Fruit fly (Drosophila melanogaster) whole organism, wandering third instar larva: ENCODE measurements around the gene CG40485.

Experiments used
- N ChIP-seq: fragments of >200 bp; optimal IDR thresholded peaks from 2 replicates; lab custom pipeline; 2018; ENCODE audit warnings: missing biosample characterization, missing external identifiers, missing genetic modification characterization
- Rel ChIP-seq, 2 experiments: fragments of 200-800 bp; sonication (Bioruptor generic) in 1 of 2; optimal IDR thresholded peaks; 2 replicates in 1 of 2; 3 replicates in 1 of 2; lab custom pipeline; 2016 to 2019; ENCODE audit warnings: mild to moderate bottlenecking in 2 of 2, missing biosample characterization in 2 of 2, missing genetic modification characterization in 2 of 2, moderate library complexity in 1 of 2

DNA sequence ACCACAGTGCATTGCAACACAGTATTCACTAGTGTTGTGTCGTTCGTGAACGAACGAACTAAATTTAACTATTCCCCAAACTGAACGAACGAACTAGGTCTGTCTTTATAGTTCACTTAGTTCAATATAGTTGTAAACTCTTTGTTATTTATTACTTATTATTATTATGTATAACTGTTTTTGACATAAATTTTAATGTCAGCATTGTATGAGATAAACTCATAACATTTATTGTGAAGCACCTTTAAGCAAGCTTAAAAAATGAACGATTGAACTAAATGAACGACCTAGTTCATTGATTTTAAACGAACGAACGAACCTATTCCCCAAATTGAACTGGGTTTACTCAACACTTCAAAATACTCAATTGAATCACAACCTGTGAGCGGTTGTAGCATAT, 44.8 kb upstream of the CG40485 start:
- TF ChIP-seq N (GFP tag; lab: Kevin White, UChicago) (no peak), Rel (GFP tag; optimal IDR thresholded peaks at IDR 0.05; lab: Kevin White, UChicago) (no peak), Rel (tag; optimal IDR thresholded peaks at IDR 0.05; lab: Kevin White, UChicago) (no peak)
